Fruit fly (Drosophila melanogaster) whole organism, embryonic: ENCODE results near the gene CG17572.

ENCODE experiments used
- B-H1 ChIP-seq: fragments of 200-800 bp; sonication (Bioruptor generic); IDR thresholded peaks from 3 replicates; pipeline ENCODE4 v1.3.6; 2022; ENCODE audit warnings: missing biosample characterization, missing genetic modification characterization
- CG11504 ChIP-seq: fragments of 200-800 bp; sonication (Bioruptor generic); optimal IDR thresholded peaks from 3 replicates; lab custom pipeline; 2019; ENCODE audit warnings: missing biosample characterization, mild to moderate bottlenecking, missing genetic modification characterization, moderate library complexity
- CG12104 ChIP-seq: fragments of 200-800 bp; sonication (Bioruptor generic); optimal IDR thresholded peaks from 3 replicates; lab custom pipeline; 2016; ENCODE audit warnings: missing biosample characterization, missing genetic modification characterization
- CG12236 ChIP-seq: fragments of 200-800 bp; sonication (Bioruptor generic); optimal IDR thresholded peaks from 2 replicates; lab custom pipeline; 2016; ENCODE audit warnings: missing biosample characterization, missing genetic modification characterization
- CG13894 ChIP-seq: fragments of 200-800 bp; sonication (Bioruptor generic); optimal IDR thresholded peaks from 3 replicates; lab custom pipeline; 2018; ENCODE audit warnings: missing biosample characterization, mild to moderate bottlenecking, missing genetic modification characterization, moderate library complexity
- CG17361 ChIP-seq: fragments of 200-800 bp; sonication (Bioruptor generic); IDR thresholded peaks from 3 replicates; pipeline ENCODE4 v1.3.6; 2022; ENCODE audit warnings: missing biosample characterization, missing genetic modification characterization
- CG17802 ChIP-seq: fragments of 200-800 bp; sonication (Bioruptor generic); optimal IDR thresholded peaks from 2 replicates; lab custom pipeline; 2018; ENCODE audit warnings: missing biosample characterization, mild to moderate bottlenecking, missing genetic modification characterization, moderate library complexity
- CG18599 ChIP-seq: fragments of 200-800 bp; sonication (Bioruptor generic); optimal IDR thresholded peaks from 3 replicates; lab custom pipeline; 2017; ENCODE audit warnings: missing biosample characterization, missing genetic modification characterization, mild to moderate bottlenecking, moderate library complexity, missing genetic modification reagents
- CG2120 ChIP-seq: fragments of 200-800 bp; sonication (Bioruptor generic); optimal IDR thresholded peaks from 3 replicates; lab custom pipeline; 2016; ENCODE audit warnings: missing biosample characterization, missing genetic modification characterization
- CG32532 ChIP-seq: fragments of 200-800 bp; sonication (Bioruptor generic); IDR thresholded peaks from 2 replicates; pipeline ENCODE4 v1.3.6; 2022; ENCODE audit warnings: missing biosample characterization, missing genetic modification characterization
- CG32767 ChIP-seq: fragments of 200-800 bp; sonication (Bioruptor generic); IDR thresholded peaks from 2 replicates; pipeline ENCODE4 v1.3.6; 2022; ENCODE audit warnings: missing biosample characterization, missing genetic modification characterization
- CG34422 ChIP-seq: fragments of 200-800 bp; sonication (Bioruptor generic); IDR thresholded peaks from 3 replicates; pipeline ENCODE4 v1.3.6; 2022; ENCODE audit warnings: missing biosample characterization, missing genetic modification characterization
- CG4282 ChIP-seq: fragments of 200-800 bp; sonication (Bioruptor generic); optimal IDR thresholded peaks from 2 replicates; lab custom pipeline; 2016; ENCODE audit warnings: missing biosample characterization, missing genetic modification characterization
- CG4360 ChIP-seq: fragments of 200-800 bp; sonication (Bioruptor generic); IDR thresholded peaks from 2 replicates; pipeline ENCODE4 v1.3.6; 2022; ENCODE audit warnings: missing biosample characterization, missing genetic modification characterization
- CG4820 ChIP-seq: fragments of 200-800 bp; sonication (Bioruptor generic); optimal IDR thresholded peaks from 3 replicates; lab custom pipeline; 2016; ENCODE audit warnings: missing biosample characterization, missing genetic modification characterization
- CG5245 ChIP-seq: fragments of 200-800 bp; sonication (Bioruptor generic); optimal IDR thresholded peaks from 3 replicates; lab custom pipeline; 2016; ENCODE audit warnings: missing biosample characterization, missing genetic modification characterization
- CG6175 ChIP-seq: fragments of 200-800 bp; sonication (Bioruptor generic); IDR thresholded peaks from 3 replicates; pipeline ENCODE4 v1.3.6; 2022; ENCODE audit warnings: missing biosample characterization, missing genetic modification characterization
- CG6689 ChIP-seq: fragments of 200-800 bp; sonication (Bioruptor generic); IDR thresholded peaks from 2 replicates; pipeline ENCODE4 v1.3.6; 2022; ENCODE audit warnings: missing biosample characterization, missing genetic modification characterization
- CG6813 ChIP-seq: fragments of 200-800 bp; sonication (Bioruptor generic); optimal IDR thresholded peaks from 2 replicates; lab custom pipeline; 2017; ENCODE audit warnings: missing biosample characterization, missing genetic modification characterization, mild to moderate bottlenecking, moderate library complexity, missing genetic modification reagents
- CG9437 ChIP-seq: fragments of 200-800 bp; sonication (Bioruptor generic); optimal IDR thresholded peaks from 2 replicates; lab custom pipeline; 2018; ENCODE audit warnings: missing biosample characterization, mild to moderate bottlenecking, missing genetic modification characterization
- CG9797 ChIP-seq: fragments of 200-800 bp; sonication (Bioruptor generic); optimal IDR thresholded peaks from 3 replicates; lab custom pipeline; 2018; ENCODE audit warnings: missing biosample characterization, mild to moderate bottlenecking, missing genetic modification characterization
- CG9817 ChIP-seq: fragments of 200-800 bp; sonication (Bioruptor generic); optimal IDR thresholded peaks from 2 replicates; lab custom pipeline; 2018; ENCODE audit warnings: missing biosample characterization, mild to moderate bottlenecking, missing genetic modification characterization, moderate library complexity
- D19A ChIP-seq: fragments of 200-800 bp; optimal IDR thresholded peaks from 3 replicates; lab custom pipeline; 2019; ENCODE audit warnings: missing biosample characterization, mild to moderate bottlenecking, missing genetic modification characterization, moderate library complexity
- Dbx ChIP-seq: fragments of 200-800 bp; sonication (Bioruptor generic); IDR thresholded peaks from 3 replicates; pipeline ENCODE4 v1.3.6; 2022; ENCODE audit warnings: missing biosample characterization, missing genetic modification characterization
- Eip74EF ChIP-seq, 2 experiments: fragments of 200-800 bp in 1 of 2; fragments of >200 bp in 1 of 2; sonication (Bioruptor generic) in 1 of 2; optimal IDR thresholded peaks; 2 replicates each; lab custom pipeline; 2017 to 2019; ENCODE audit warnings: missing biosample characterization in 2 of 2, missing genetic modification characterization in 2 of 2, mild to moderate bottlenecking in 1 of 2, moderate library complexity in 1 of 2
- Hey ChIP-seq: fragments of 200-800 bp; sonication (Bioruptor generic); optimal IDR thresholded peaks from 3 replicates; lab custom pipeline; 2018; ENCODE audit warnings: missing biosample characterization, mild to moderate bottlenecking, missing genetic modification characterization
- Lhr ChIP-seq: fragments of 200-800 bp; sonication (Bioruptor generic); optimal IDR thresholded peaks from 3 replicates; lab custom pipeline; 2017; ENCODE audit warnings: mild to moderate bottlenecking, missing biosample characterization, missing genetic modification reagents, missing genetic modification characterization
- Mrtf ChIP-seq: fragments of 200-800 bp; sonication (Bioruptor generic); IDR thresholded peaks from 3 replicates; pipeline ENCODE4 v1.3.6; 2022; ENCODE audit warnings: missing biosample characterization, missing genetic modification characterization
- PHDP ChIP-seq: fragments of 200-800 bp; sonication (Bioruptor generic); optimal IDR thresholded peaks from 3 replicates; lab custom pipeline; 2018; ENCODE audit warnings: missing biosample characterization, mild to moderate bottlenecking, missing genetic modification characterization, moderate library complexity
- Scr ChIP-seq: fragments of 200-800 bp; sonication (Bioruptor generic); IDR thresholded peaks from 2 replicates; pipeline ENCODE4 v1.3.6; 2022; ENCODE audit warnings: missing biosample characterization, missing genetic modification characterization; ENCODE audit not compliant: partially characterized antibody
- YL-1 ChIP-seq: fragments of 200-800 bp; sonication (Bioruptor generic); optimal IDR thresholded peaks from 3 replicates; lab custom pipeline; 2017; ENCODE audit warnings: missing biosample characterization, mild to moderate bottlenecking, missing genetic modification characterization
- ab ChIP-seq: fragments of 200-800 bp; sonication (Bioruptor generic); optimal IDR thresholded peaks from 2 replicates; lab custom pipeline; 2016; ENCODE audit warnings: missing biosample characterization, missing genetic modification characterization
- chif ChIP-seq, 2 experiments: fragments of 200-800 bp; sonication (Bioruptor generic); optimal IDR thresholded peaks; 3 replicates each; lab custom pipeline; 2016; ENCODE audit warnings: missing biosample characterization in 2 of 2, missing genetic modification characterization in 2 of 2
- chm ChIP-seq: fragments of 200-800 bp; sonication (Bioruptor generic); IDR thresholded peaks from 2 replicates; pipeline ENCODE4 v1.3.6; 2022; ENCODE audit warnings: missing biosample characterization, missing genetic modification characterization
- crol ChIP-seq: fragments of 200-800 bp; sonication (Bioruptor generic); IDR thresholded peaks from 2 replicates; pipeline ENCODE4 v1.3.6; 2022; ENCODE audit warnings: missing biosample characterization, missing genetic modification characterization
- da ChIP-seq: fragments of 200-800 bp; sonication (Bioruptor generic); optimal IDR thresholded peaks from 2 replicates; lab custom pipeline; 2016; ENCODE audit warnings: missing biosample characterization, missing genetic modification characterization
- dmrt11E ChIP-seq: fragments of 200-800 bp; sonication (Bioruptor generic); optimal IDR thresholded peaks from 3 replicates; lab custom pipeline; 2018; ENCODE audit warnings: missing biosample characterization, mild to moderate bottlenecking, missing genetic modification characterization, moderate library complexity
- dysf ChIP-seq: fragments of 200-800 bp; sonication (Bioruptor generic); IDR thresholded peaks from 3 replicates; pipeline ENCODE4 v1.3.6; 2022; ENCODE audit warnings: missing biosample characterization, missing genetic modification characterization
- grau ChIP-seq: fragments of 200-800 bp; optimal IDR thresholded peaks from 3 replicates; lab custom pipeline; 2019; ENCODE audit warnings: missing biosample characterization, mild to moderate bottlenecking, missing genetic modification characterization, moderate library complexity
- gt ChIP-seq: fragments of 200-800 bp; sonication (Bioruptor generic); IDR thresholded peaks from 2 replicates; pipeline ENCODE4 v1.3.6; 2022; ENCODE audit warnings: missing biosample characterization, missing genetic modification characterization
- mirr ChIP-seq: fragments of 200-800 bp; sonication (Bioruptor generic); optimal IDR thresholded peaks from 3 replicates; lab custom pipeline; 2018; ENCODE audit warnings: missing biosample characterization, mild to moderate bottlenecking, missing genetic modification characterization
- pb ChIP-seq: fragments of 200-800 bp; sonication (Bioruptor generic); optimal IDR thresholded peaks from 3 replicates; lab custom pipeline; 2016; ENCODE audit warnings: missing biosample characterization, missing genetic modification characterization
- prd ChIP-seq, 3 experiments: fragments of >200 bp in 2 of 3; fragments of 200-800 bp in 1 of 3; sonication (Bioruptor generic) in 1 of 3; optimal IDR thresholded peaks in 2 of 3; IDR thresholded peaks in 1 of 3; 2 replicates in 2 of 3; 3 replicates in 1 of 3; pipeline versions ENCODE4 v1.3.6 to Lab custom; 2017 to 2022; ENCODE audit warnings: missing biosample characterization in 1 of 3, missing genetic modification characterization in 1 of 3
- salm ChIP-seq: fragments of 200-800 bp; sonication (Bioruptor generic); optimal IDR thresholded peaks from 2 replicates; lab custom pipeline; 2018; ENCODE audit warnings: missing biosample characterization, mild to moderate bottlenecking, missing genetic modification characterization
- sc ChIP-seq, 3 experiments: fragments of >200 bp in 2 of 3; fragments of 200-800 bp in 1 of 3; sonication (Bioruptor generic) in 1 of 3; optimal IDR thresholded peaks; 2 replicates in 2 of 3; 3 replicates in 1 of 3; lab custom pipeline; 2017; ENCODE audit warnings: mild to moderate bottlenecking in 1 of 3, missing biosample characterization in 1 of 3, missing genetic modification characterization in 1 of 3, missing genetic modification reagents in 1 of 3
- ssp ChIP-seq: fragments of 200-800 bp; sonication (Bioruptor generic); IDR thresholded peaks from 2 replicates; pipeline ENCODE4 v1.3.6; 2022; ENCODE audit warnings: missing biosample characterization, missing genetic modification characterization
- tx ChIP-seq: fragments of 200-800 bp; sonication (Bioruptor generic); optimal IDR thresholded peaks from 2 replicates; lab custom pipeline; 2016; ENCODE audit warnings: missing biosample characterization, missing genetic modification characterization
- vnd ChIP-seq: fragments of 200-800 bp; sonication (Bioruptor generic); IDR thresholded peaks from 3 replicates; pipeline ENCODE4 v1.3.6; 2022; ENCODE audit warnings: missing biosample characterization, missing genetic modification characterization; ENCODE audit not compliant: partially characterized antibody

CG17572 gene

DNA sequence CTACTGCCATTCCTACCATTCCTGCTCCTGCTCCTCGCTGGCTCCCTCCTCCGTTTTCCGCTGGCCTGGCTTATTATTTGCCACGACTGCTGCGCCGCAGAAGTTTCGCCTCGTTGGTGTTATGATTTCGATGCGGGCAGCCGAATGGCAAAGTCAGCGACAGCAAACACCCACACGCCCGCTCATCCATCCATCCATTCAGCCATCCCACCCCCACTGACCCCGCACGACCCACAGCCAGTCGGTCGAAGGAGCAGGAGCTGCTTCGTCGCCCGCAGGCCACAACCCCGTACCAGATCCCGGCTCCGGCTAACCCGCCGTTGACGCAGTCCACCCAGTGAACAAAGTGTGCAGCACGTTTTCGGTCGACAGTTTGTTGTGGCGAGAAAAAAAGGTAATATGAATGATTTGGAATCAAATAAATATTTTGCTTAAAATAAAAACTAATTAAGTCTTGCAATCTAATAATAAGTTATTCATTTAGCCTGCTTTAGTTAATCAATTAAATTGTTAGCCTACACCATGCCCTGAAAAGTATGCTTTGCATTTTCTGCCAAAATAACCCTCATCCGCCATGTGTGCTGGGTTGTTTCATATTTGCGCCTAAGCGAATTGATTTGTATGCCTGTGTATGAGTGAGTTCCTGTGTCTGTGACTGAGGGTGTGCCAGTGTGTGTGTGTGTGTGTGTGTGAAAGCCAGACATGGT, 47.3 kb downstream of the CG17572 start (continued):
- TF ChIP-seq mirr (GFP tag; lab: Kevin White, UChicago) (no peak), CG6175 (GFP tag; lab: Robert Waterston, UW) (no peak), CG9797 (GFP tag; lab: Kevin White, UChicago) (no peak), PHDP (tag; lab: Kevin White, UChicago) (peak; percentile 66)

DNA sequence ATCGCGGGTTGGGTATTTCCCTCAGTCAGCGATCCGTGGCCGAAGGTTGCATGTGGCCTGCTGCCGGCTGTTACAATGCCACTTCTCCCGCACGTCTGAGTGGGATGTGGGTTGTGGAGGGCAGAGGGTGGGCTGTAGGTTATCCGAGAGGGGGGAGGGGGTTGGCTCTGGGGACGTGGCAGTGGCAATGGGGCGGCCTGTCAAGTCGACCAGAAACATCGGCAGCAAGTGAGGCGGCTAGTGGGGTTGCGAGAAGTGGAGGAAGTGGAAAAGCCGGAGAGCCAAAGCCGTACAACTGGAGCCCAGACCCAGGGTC, 49.2 kb downstream of the CG17572 start:
- TF ChIP-seq gt (GFP tag; lab: Robert Waterston, UW) (no peak), CG9817 (no peak), Lhr (GFP tag; lab: Kevin White, UChicago) (no peak), salm (tag; lab: Kevin White, UChicago) (no peak), dysf (GFP tag; lab: Robert Waterston, UW) (peak; percentile 2; the same call in 1 of the 3 replicates), YL-1 (no peak), Mrtf (GFP tag; lab: Robert Waterston, UW) (no peak), CG32767 (no peak), grau (tag; lab: Kevin White, UChicago) (no peak), CG9437 (no peak), Eip74EF (GFP tag; optimal IDR thresholded peaks at IDR 0.05; lab: Kevin White, UChicago) (peak in 1 of 2 experiments; percentile 1), chif (GFP tag; optimal IDR thresholded peaks at IDR 0.05; lab: Kevin White, UChicago) (no peak), ssp (GFP tag; lab: Robert Waterston, UW) (no peak), vnd (GFP tag; lab: Robert Waterston, UW) (no peak), CG17802 (tag; lab: Kevin White, UChicago) (no peak), pb (GFP tag; lab: Kevin White, UChicago) (no peak), Scr (GFP tag; lab: Robert Waterston, UW) (no peak), CG12236 (GFP tag; lab: Kevin White, UChicago) (no peak), CG4282 (GFP tag; lab: Kevin White, UChicago) (no peak), CG6813 (GFP tag; lab: Kevin White, UChicago) (no peak), chm (GFP tag; lab: Robert Waterston, UW) (no peak), D19A (tag; lab: Kevin White, UChicago) (peak; percentile 6), CG4360 (GFP tag; lab: Robert Waterston, UW) (no peak), Dbx (GFP tag; lab: Robert Waterston, UW) (no peak), CG4820 (GFP tag; lab: Kevin White, UChicago) (no peak), crol (GFP tag; lab: Robert Waterston, UW) (peak; percentile 86), CG6689 (GFP tag; lab: Robert Waterston, UW) (no peak), CG13894 (tag; lab: Kevin White, UChicago) (no peak), CG34422 (no peak), Hey (tag; lab: Kevin White, UChicago) (peak; percentile 41), prd (optimal IDR thresholded peaks at IDR 0.05; lab: Kevin White, UChicago) (no peak), prd (GFP tag; IDR thresholded peaks at IDR 0.05; lab: Robert Waterston, UW) (0 out of 3 replicates have a peak, but pooled peaks have one; percentile 1), dmrt11E (tag; lab: Kevin White, UChicago) (no peak), CG11504 (tag; lab: Kevin White, UChicago) (no peak), CG2120 (GFP tag; lab: Kevin White, UChicago) (no peak), CG12104 (GFP tag; lab: Kevin White, UChicago) (peak; percentile 23), CG5245 (no peak), da (GFP tag; lab: Kevin White, UChicago) (no peak), ab (GFP tag; lab: Kevin White, UChicago) (no peak), CG17361 (GFP tag; lab: Robert Waterston, UW) (peak; percentile 24; the same call in 1 of the 3 replicates), tx (GFP tag; lab: Kevin White, UChicago) (no peak), CG32532 (no peak), sc (optimal IDR thresholded peaks at IDR 0.05; lab: Kevin White, UChicago) (no peak), sc (GFP tag; optimal IDR thresholded peaks at IDR 0.05; lab: Kevin White, UChicago) (no peak), B-H1 (GFP tag; lab: Robert Waterston, UW) (no peak), CG18599 (GFP tag; lab: Kevin White, UChicago) (no peak)
